Worm (Caenorhabditis elegans): ENCODE measurements around the gene irld-57.

DNA sequence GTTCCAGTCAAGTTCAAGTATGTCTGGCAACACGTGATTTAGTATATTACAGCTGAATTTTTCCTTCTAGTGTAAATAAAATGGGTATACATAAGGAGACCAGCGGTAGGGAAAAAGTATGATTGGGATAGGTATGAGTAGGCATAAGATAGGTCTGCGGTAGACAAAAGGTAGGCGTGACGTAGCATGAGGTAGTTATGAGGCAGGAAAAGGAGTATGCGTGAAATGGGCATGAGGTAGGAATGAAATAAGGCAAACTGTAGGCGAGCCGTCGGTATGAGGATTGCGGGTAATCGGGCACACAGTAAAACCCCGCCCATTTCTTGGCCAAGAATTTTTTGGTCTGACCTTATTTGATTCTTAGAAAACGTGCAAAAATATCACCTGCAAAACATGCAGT, 5.1 kb downstream of the irld-57 start:
- TF ChIP-seq sox-4 (tag; optimal IDR thresholded peaks at IDR 0.05) (no peak), ceh-30 (tag; optimal IDR thresholded peaks at IDR 0.05) (no peak), unc-42 (tag; optimal IDR thresholded peaks at IDR 0.05) (no peak), elt-4 (tag; optimal IDR thresholded peaks at IDR 0.05) (no peak), pqm-1 (tag; optimal IDR thresholded peaks at IDR 0.05) (no peak), ets-4 (tag; optimal IDR thresholded peaks at IDR 0.05) (no peak), ceh-22 (tag; optimal IDR thresholded peaks at IDR 0.05) (no peak), hlh-13 (GFP tag; optimal IDR thresholded peaks at IDR 0.05) (no peak), fkh-10 (GFP tag; optimal IDR thresholded peaks at IDR 0.05) (no peak), ama-1 (optimal IDR thresholded peaks at IDR 0.05) (no peak), mec-3 (tag; optimal IDR thresholded peaks at IDR 0.05; ENCODE audit: borderline replicate concordance) (no peak), unc-55 (GFP tag; optimal IDR thresholded peaks at IDR 0.05) (no peak)

All from whole organism, late embryonic.